Fruit fly (Drosophila melanogaster) whole organism, embryonic: ENCODE data around the gene Ppcs.

ENCODE experiments used
- B-H2 ChIP-seq: fragments of 200-800 bp; sonication (Bioruptor generic); optimal IDR thresholded peaks from 2 replicates; lab custom pipeline; 2018; ENCODE audit warnings: missing biosample characterization, mild to moderate bottlenecking, missing genetic modification characterization
- Bgb ChIP-seq: fragments of 200-800 bp; sonication (Bioruptor generic); IDR thresholded peaks from 2 replicates; pipeline ENCODE4 v1.3.6; 2022; ENCODE audit warnings: missing biosample characterization, missing genetic modification characterization; ENCODE audit not compliant: partially characterized antibody
- CG10431 ChIP-seq: fragments of 200-800 bp; sonication (Bioruptor generic); optimal IDR thresholded peaks from 3 replicates; lab custom pipeline; 2018; ENCODE audit warnings: missing biosample characterization, mild to moderate bottlenecking, missing genetic modification characterization
- CG10565 ChIP-seq: fragments of 200-800 bp; sonication (Bioruptor generic); optimal IDR thresholded peaks from 3 replicates; lab custom pipeline; 2016; ENCODE audit warnings: missing biosample characterization, mild to moderate bottlenecking, missing genetic modification characterization
- CG11085 ChIP-seq: fragments of 200-800 bp; sonication (Bioruptor generic); IDR thresholded peaks from 2 replicates; pipeline ENCODE4 v1.3.6; 2022; ENCODE audit warnings: missing biosample characterization, missing genetic modification characterization
- CG12236 ChIP-seq: fragments of 200-800 bp; sonication (Bioruptor generic); optimal IDR thresholded peaks from 2 replicates; lab custom pipeline; 2016; ENCODE audit warnings: missing biosample characterization, missing genetic modification characterization
- CG1233 ChIP-seq: fragments of 200-800 bp; sonication (Bioruptor generic); optimal IDR thresholded peaks from 4 replicates; lab custom pipeline; 2018; ENCODE audit warnings: missing biosample characterization, mild to moderate bottlenecking, missing genetic modification characterization
- CG16779 ChIP-seq: fragments of 200-800 bp; sonication (Bioruptor generic); IDR thresholded peaks from 2 replicates; pipeline ENCODE4 v1.3.6; 2022; ENCODE audit warnings: missing biosample characterization, missing genetic modification characterization
- CG16813 ChIP-seq: fragments of 200-800 bp; sonication (Bioruptor generic); IDR thresholded peaks from 3 replicates; pipeline ENCODE4 v1.3.6; 2022; ENCODE audit warnings: missing biosample characterization, missing genetic modification characterization; ENCODE audit not compliant: partially characterized antibody
- CG17361 ChIP-seq: fragments of 200-800 bp; sonication (Bioruptor generic); IDR thresholded peaks from 3 replicates; pipeline ENCODE4 v1.3.6; 2022; ENCODE audit warnings: missing biosample characterization, missing genetic modification characterization
- CG30020 ChIP-seq: fragments of 200-800 bp; optimal IDR thresholded peaks from 2 replicates; lab custom pipeline; 2019; ENCODE audit warnings: missing biosample characterization, mild to moderate bottlenecking, missing genetic modification characterization, moderate library complexity
- CG4707 ChIP-seq: fragments of 200-800 bp; sonication (Bioruptor generic); optimal IDR thresholded peaks from 2 replicates; lab custom pipeline; 2018; ENCODE audit warnings: missing biosample characterization, mild to moderate bottlenecking, missing genetic modification characterization, moderate library complexity
- CG7556 ChIP-seq: fragments of 200-800 bp; sonication (Bioruptor generic); optimal IDR thresholded peaks from 2 replicates; lab custom pipeline; 2017; ENCODE audit warnings: missing biosample characterization, mild to moderate bottlenecking, missing genetic modification characterization
- CG8089 ChIP-seq: fragments of 200-800 bp; sonication (Bioruptor generic); optimal IDR thresholded peaks from 3 replicates; lab custom pipeline; 2016; ENCODE audit warnings: missing biosample characterization, missing genetic modification characterization
- CG8281 ChIP-seq: fragments of 200-800 bp; sonication (Bioruptor generic); optimal IDR thresholded peaks from 2 replicates; lab custom pipeline; 2018; ENCODE audit warnings: missing biosample characterization, mild to moderate bottlenecking, missing genetic modification characterization, moderate library complexity
- CG8944 ChIP-seq: fragments of 200-800 bp; sonication (Bioruptor generic); optimal IDR thresholded peaks from 3 replicates; lab custom pipeline; 2016; ENCODE audit warnings: missing biosample characterization, missing genetic modification characterization
- Doc2 ChIP-seq: fragments of 200-800 bp; sonication (Bioruptor generic); IDR thresholded peaks from 2 replicates; pipeline ENCODE4 v1.3.6; 2022; ENCODE audit warnings: missing biosample characterization, missing genetic modification characterization
- Elba2 ChIP-seq: fragments of 200-800 bp; sonication (Bioruptor generic); optimal IDR thresholded peaks from 3 replicates; lab custom pipeline; 2016; ENCODE audit warnings: missing biosample characterization, missing genetic modification characterization
- Ets97D ChIP-seq: fragments of 200-800 bp; sonication (Bioruptor generic); optimal IDR thresholded peaks from 3 replicates; lab custom pipeline; 2016; ENCODE audit warnings: missing biosample characterization, missing genetic modification characterization
- GATAe ChIP-seq: fragments of 200-800 bp; sonication (Bioruptor generic); conservative IDR thresholded peaks from 2 replicates; pipeline ENCODE4 v1.3.6; 2022; ENCODE audit warnings: missing biosample characterization, missing genetic modification characterization
- H2.0 ChIP-seq: fragments of 200-800 bp; sonication (Bioruptor generic); IDR thresholded peaks from 2 replicates; pipeline ENCODE4 v1.3.6; 2022; ENCODE audit warnings: missing biosample characterization, missing genetic modification characterization
- HHEX ChIP-seq: fragments of 200-800 bp; sonication (Bioruptor generic); optimal IDR thresholded peaks from 3 replicates; lab custom pipeline; 2017; ENCODE audit warnings: missing biosample characterization, mild to moderate bottlenecking, missing genetic modification characterization, missing genetic modification reagents
- Hr3 ChIP-seq: fragments of 200-800 bp; sonication (Bioruptor generic); optimal IDR thresholded peaks from 3 replicates; lab custom pipeline; 2016; ENCODE audit warnings: missing biosample characterization, missing genetic modification characterization
- Lim3 ChIP-seq: fragments of 200-800 bp; sonication (Bioruptor generic); IDR thresholded peaks from 2 replicates; pipeline ENCODE4 v1.3.6; 2022; ENCODE audit warnings: missing biosample characterization, missing genetic modification characterization
- Med ChIP-seq: fragments of 200-800 bp; sonication (Bioruptor generic); peaks from one replicate; lab custom pipeline; 2016; ENCODE audit warnings: missing biosample characterization, missing genetic modification characterization, mild to moderate bottlenecking, inconsistent platforms, moderate library complexity
- Nf-YA ChIP-seq: fragments of 200-800 bp; sonication (Bioruptor generic); IDR thresholded peaks from 2 replicates; pipeline ENCODE4 v1.3.6; 2022; ENCODE audit warnings: missing biosample characterization, missing genetic modification characterization
- Oli ChIP-seq: fragments of 200-800 bp; sonication (Bioruptor generic); optimal IDR thresholded peaks from 2 replicates; lab custom pipeline; 2018; ENCODE audit warnings: missing biosample characterization, mild to moderate bottlenecking, missing genetic modification characterization, moderate library complexity
- Pdp1 ChIP-seq, 2 experiments: fragments of 200-800 bp; sonication (Bioruptor generic); optimal IDR thresholded peaks; 3 replicates each; lab custom pipeline; 2016; ENCODE audit warnings: missing biosample characterization in 2 of 2, missing genetic modification characterization in 2 of 2, mild to moderate bottlenecking in 1 of 2, moderate library complexity in 1 of 2
- Ravus ChIP-seq: fragments of 200-800 bp; sonication (Bioruptor generic); IDR thresholded peaks from 2 replicates; pipeline ENCODE4 v1.3.6; 2022; ENCODE audit warnings: missing biosample characterization, missing genetic modification characterization
- ac ChIP-seq: fragments of 200-800 bp; sonication (Bioruptor generic); optimal IDR thresholded peaks from 3 replicates; lab custom pipeline; 2017; ENCODE audit warnings: missing biosample characterization, mild to moderate bottlenecking, missing genetic modification characterization
- cato ChIP-seq: fragments of 200-800 bp; sonication (Bioruptor generic); optimal IDR thresholded peaks from 2 replicates; lab custom pipeline; 2016; ENCODE audit warnings: missing biosample characterization, missing genetic modification characterization, borderline replicate concordance
- dmrt11E ChIP-seq: fragments of 200-800 bp; sonication (Bioruptor generic); optimal IDR thresholded peaks from 3 replicates; lab custom pipeline; 2018; ENCODE audit warnings: missing biosample characterization, mild to moderate bottlenecking, missing genetic modification characterization, moderate library complexity
- dysf ChIP-seq: fragments of 200-800 bp; sonication (Bioruptor generic); IDR thresholded peaks from 3 replicates; pipeline ENCODE4 v1.3.6; 2022; ENCODE audit warnings: missing biosample characterization, missing genetic modification characterization
- ftz-f1 ChIP-seq: fragments of 200-800 bp; sonication (Bioruptor generic); optimal IDR thresholded peaks from 2 replicates; lab custom pipeline; 2016; ENCODE audit warnings: missing biosample characterization, missing genetic modification characterization
- oc ChIP-seq: fragments of 200-800 bp; sonication (Bioruptor generic); optimal IDR thresholded peaks from 2 replicates; lab custom pipeline; 2018; ENCODE audit warnings: missing biosample characterization, mild to moderate bottlenecking, missing genetic modification characterization, moderate library complexity
- phol ChIP-seq: fragments of 200-800 bp; sonication (Bioruptor generic); optimal IDR thresholded peaks from 3 replicates; lab custom pipeline; 2018; ENCODE audit warnings: missing biosample characterization, mild to moderate bottlenecking, missing genetic modification characterization, moderate library complexity
- pita ChIP-seq: fragments of 200-800 bp; sonication (Bioruptor generic); optimal IDR thresholded peaks from 2 replicates; lab custom pipeline; 2017; ENCODE audit warnings: missing biosample characterization, mild to moderate bottlenecking, missing genetic modification characterization
- ranshi ChIP-seq: fragments of 200-800 bp; sonication (Bioruptor generic); IDR thresholded peaks from 2 replicates; pipeline ENCODE4 v1.3.6; 2022; ENCODE audit warnings: missing biosample characterization, missing genetic modification characterization
- repo ChIP-seq: fragments of 200-800 bp; sonication (Bioruptor generic); optimal IDR thresholded peaks from 2 replicates; lab custom pipeline; 2016; ENCODE audit warnings: missing biosample characterization, missing genetic modification characterization
- sc ChIP-seq, 3 experiments: fragments of >200 bp in 2 of 3; fragments of 200-800 bp in 1 of 3; sonication (Bioruptor generic) in 1 of 3; optimal IDR thresholded peaks; 2 replicates in 2 of 3; 3 replicates in 1 of 3; lab custom pipeline; 2017; ENCODE audit warnings: mild to moderate bottlenecking in 1 of 3, missing biosample characterization in 1 of 3, missing genetic modification characterization in 1 of 3, missing genetic modification reagents in 1 of 3
- sens ChIP-seq: fragments of 200-800 bp; sonication (Bioruptor generic); peaks from one replicate; lab custom pipeline; 2016; ENCODE audit warnings: missing biosample characterization, missing genetic modification characterization
- sob ChIP-seq: fragments of 200-800 bp; sonication (Bioruptor generic); IDR thresholded peaks from 2 replicates; pipeline ENCODE4 v1.3.6; 2022; ENCODE audit warnings: missing biosample characterization, missing genetic modification characterization
- ttk ChIP-seq: fragments of 200-800 bp; sonication (Bioruptor generic); IDR thresholded peaks from 2 replicates; pipeline ENCODE4 v2.1.2; 2022; ENCODE audit warnings: missing biosample characterization, missing genetic modification characterization
- twi ChIP-seq: fragments of 200-800 bp; optimal IDR thresholded peaks from 2 replicates; lab custom pipeline; 2019; ENCODE audit warnings: missing biosample characterization, mild to moderate bottlenecking, missing genetic modification characterization, moderate library complexity
- unc-4 ChIP-seq: fragments of 200-800 bp; sonication (Bioruptor generic); IDR thresholded peaks from 2 replicates; pipeline ENCODE4 v1.3.6; 2022; ENCODE audit warnings: missing biosample characterization, missing genetic modification characterization; ENCODE audit not compliant: partially characterized antibody
- vvl ChIP-seq: fragments of 200-800 bp; sonication (Bioruptor generic); IDR thresholded peaks from 2 replicates; pipeline ENCODE4 v1.3.6; 2022; ENCODE audit warnings: missing biosample characterization, missing genetic modification characterization
- wek ChIP-seq: fragments of 200-800 bp; sonication (Bioruptor generic); optimal IDR thresholded peaks from 3 replicates; lab custom pipeline; 2018; ENCODE audit warnings: missing biosample characterization, mild to moderate bottlenecking, missing genetic modification characterization, moderate library complexity
- zen2 ChIP-seq: fragments of 200-800 bp; sonication (Bioruptor generic); IDR thresholded peaks from 3 replicates; pipeline ENCODE4 v1.3.6; 2022; ENCODE audit warnings: missing biosample characterization, missing genetic modification characterization; ENCODE audit not compliant: partially characterized antibody

The Ppcs gene

dm6 chr3R:19096299-19097048 is 51.2 kb downstream of the Ppcs start, which contains the start of gene CG6040:
Gene CG6040, plus strand, starts transcription at chr3R:19096961.
- TF ChIP-seq sob (no peak), Ets97D (GFP tag; lab: Kevin White, UChicago) (peak; percentile 87), twi (tag; lab: Kevin White, UChicago) (peak; percentile 30), pita (GFP tag; lab: Kevin White, UChicago) (peak; percentile 92), sc (optimal IDR thresholded peaks at IDR 0.05; lab: Kevin White, UChicago) (no peak), sc (GFP tag; optimal IDR thresholded peaks at IDR 0.05; lab: Kevin White, UChicago) (peak; percentile 37), Elba2 (GFP tag; lab: Kevin White, UChicago) (peak; percentile 52), zen2 (peak; percentile 60; the same call in 1 of the 3 replicates), ttk (no peak), Bgb (GFP tag; lab: Robert Waterston, UW) (peak; percentile 35; the same call in 1 of the 2 replicates), Lim3 (GFP tag; lab: Robert Waterston, UW) (no peak), wek (GFP tag; lab: Kevin White, UChicago) (no peak), CG16813 (GFP tag; lab: Robert Waterston, UW) (peak; percentile 26; the same call in 2 of the 3 replicates), CG8281 (tag; lab: Kevin White, UChicago) (peak; percentile 88), CG4707 (no peak), CG10565 (GFP tag; lab: Kevin White, UChicago) (peak; percentile 32), CG30020 (tag; lab: Kevin White, UChicago) (peak; percentile 12), Nf-YA (GFP tag; lab: Robert Waterston, UW) (no peak), Oli (tag; lab: Kevin White, UChicago) (no peak), CG8089 (GFP tag; lab: Kevin White, UChicago) (peak; percentile 28), ftz-f1 (GFP tag; lab: Kevin White, UChicago) (peak; percentile 15), CG12236 (peak; percentile 14), Pdp1 (GFP tag; optimal IDR thresholded peaks at IDR 0.05; lab: Kevin White, UChicago) (peak; percentile 55 to 65), vvl (GFP tag; lab: Robert Waterston, UW) (peak; percentile 54), cato (peak; percentile 21), Med (peak; percentile 94), dmrt11E (tag; lab: Kevin White, UChicago) (peak; percentile 52), HHEX (peak; percentile 42), CG10431 (GFP tag; lab: Kevin White, UChicago) (peak; percentile 7), dysf (peak; percentile 48; the same call in 2 of the 3 replicates), CG7556 (GFP tag; lab: Kevin White, UChicago) (peak; percentile 3), B-H2 (GFP tag; lab: Kevin White, UChicago) (peak; percentile 37), Ravus (GFP tag; lab: Robert Waterston, UW) (no peak), ranshi (GFP tag; lab: Robert Waterston, UW) (peak; percentile 52), phol (tag; lab: Kevin White, UChicago) (peak; percentile 78), CG17361 (GFP tag; lab: Robert Waterston, UW) (peak; percentile 45; the same call in 2 of the 3 replicates), unc-4 (GFP tag; lab: Robert Waterston, UW) (peak; percentile 27; the same call in 1 of the 2 replicates), ac (no peak), Hr3 (GFP tag; lab: Kevin White, UChicago) (peak; percentile 30), CG11085 (GFP tag; lab: Robert Waterston, UW) (no peak), CG1233 (GFP tag; lab: Kevin White, UChicago) (peak; percentile 36), CG8944 (GFP tag; lab: Kevin White, UChicago) (peak; percentile 51), oc (tag; lab: Kevin White, UChicago) (peak; percentile 54), repo (GFP tag; lab: Kevin White, UChicago) (peak; percentile 39), Doc2 (no peak), sens (GFP tag; lab: Kevin White, UChicago) (peak; percentile 77), CG16779 (GFP tag; lab: Robert Waterston, UW) (0 out of 2 replicates have a peak, but pooled peaks have one; percentile 34), GATAe (no peak), H2.0 (GFP tag; lab: Robert Waterston, UW) (peak; percentile 5; the same call in 1 of the 2 replicates)
